Fruit fly (Drosophila melanogaster): ENCODE results near the gene CG6380.

CG6380 gene

DNA sequence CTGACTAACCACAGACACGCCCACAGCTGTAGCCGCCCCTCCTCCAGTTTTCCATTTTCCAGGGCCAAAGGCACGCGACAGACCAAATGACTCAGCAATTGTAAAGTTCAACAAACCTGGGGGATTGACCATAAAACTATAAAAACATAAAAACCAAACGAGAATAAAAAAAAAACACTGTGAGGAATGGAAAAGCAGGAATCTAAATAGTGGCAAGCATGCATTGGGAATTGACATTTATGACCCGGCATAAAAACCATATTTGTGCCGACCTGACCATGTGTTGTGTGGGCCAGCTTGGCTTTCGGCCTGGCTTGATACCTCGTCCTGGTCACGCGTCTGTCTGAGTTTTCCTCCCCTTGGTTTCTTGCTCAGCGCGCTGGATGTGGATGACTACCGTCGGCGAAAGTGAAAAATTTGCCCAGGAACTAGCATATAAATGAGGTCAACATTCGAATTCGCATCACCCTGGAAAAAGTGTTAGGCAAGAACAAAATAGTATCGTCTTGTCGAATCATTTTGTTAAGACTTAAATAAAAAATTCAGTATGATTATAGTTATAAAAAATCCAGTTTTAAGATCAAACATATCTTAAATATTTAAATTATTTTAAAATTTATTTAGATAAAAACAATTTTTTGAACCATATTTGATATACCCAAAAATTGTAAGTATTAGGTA, 25.2 kb downstream of the CG6380 start (continued):
- TF ChIP-seq Ssrp (tag; optimal IDR thresholded peaks at IDR 0.05): peak; percentile 8
- no peak for TF ChIP-seq CG11456 (GFP tag; IDR thresholded peaks at IDR 0.05)
- TF ChIP-seq usp (GFP tag; optimal IDR thresholded peaks at IDR 0.05): no peak
- TF ChIP-seq CG11398 (GFP tag; optimal IDR thresholded peaks at IDR 0.05): no peak
- TF ChIP-seq pum (GFP tag; optimal IDR thresholded peaks at IDR 0.05): no peak
- no peak for TF ChIP-seq CG7928 (GFP tag; optimal IDR thresholded peaks at IDR 0.05)
- TF ChIP-seq dati (GFP tag; IDR thresholded peaks at IDR 0.05): no peak
- TF ChIP-seq gce (GFP tag; IDR thresholded peaks at IDR 0.05): no peak
- TF ChIP-seq kah (GFP tag; optimal IDR thresholded peaks at IDR 0.05): no peak
- TF ChIP-seq CG15011 (GFP tag; optimal IDR thresholded peaks at IDR 0.05): no peak
- TF ChIP-seq CG12391 (tag; optimal IDR thresholded peaks at IDR 0.05): peak; percentile 7
- peak; percentile 26 for TF ChIP-seq CG14710 (tag; optimal IDR thresholded peaks at IDR 0.05)
- TF ChIP-seq CG16815 (GFP tag; optimal IDR thresholded peaks at IDR 0.05): no peak
- TF ChIP-seq PHDP (tag; optimal IDR thresholded peaks at IDR 0.05): no peak
- TF ChIP-seq CG8944 (GFP tag; optimal IDR thresholded peaks at IDR 0.05): no peak
- TF ChIP-seq E2f2 (GFP tag; IDR thresholded peaks at IDR 0.05): no peak
- TF ChIP-seq CG15696 (tag; optimal IDR thresholded peaks at IDR 0.05): no peak
- TF ChIP-seq onecut (GFP tag; IDR thresholded peaks at IDR 0.05): no peak
- peak; percentile 62 for TF ChIP-seq CG18262 (tag; optimal IDR thresholded peaks at IDR 0.05)
- TF ChIP-seq Nf-YB (GFP tag; optimal IDR thresholded peaks at IDR 0.05): no peak
- TF ChIP-seq ind (GFP tag; optimal IDR thresholded peaks at IDR 0.05): no peak
- TF ChIP-seq TFAM (GFP tag; optimal IDR thresholded peaks at IDR 0.05): no peak
- no peak for TF ChIP-seq hth (optimal IDR thresholded peaks at IDR 0.05)
- TF ChIP-seq CG6765 (GFP tag; optimal IDR thresholded peaks at IDR 0.05): no peak
- no peak for TF ChIP-seq CG6254 (GFP tag; optimal IDR thresholded peaks at IDR 0.05)
- TF ChIP-seq CG4328 (GFP tag; optimal IDR thresholded peaks at IDR 0.05): no peak
- TF ChIP-seq CG10147 (GFP tag; optimal IDR thresholded peaks at IDR 0.05): no peak
- TF ChIP-seq Chrac-16 (GFP tag; optimal IDR thresholded peaks at IDR 0.05): no peak
- TF ChIP-seq CG30020 (tag; optimal IDR thresholded peaks at IDR 0.05): no peak
- TF ChIP-seq CG6791 (GFP tag; IDR thresholded peaks at IDR 0.05; ENCODE audit: partially characterized antibody): no peak
- TF ChIP-seq Med (GFP tag): peak; percentile 10
- TF ChIP-seq fu2 (GFP tag; optimal IDR thresholded peaks at IDR 0.05): no peak
- no peak for TF ChIP-seq sug (tag; optimal IDR thresholded peaks at IDR 0.05)
- no peak for TF ChIP-seq fd102C (GFP tag; optimal IDR thresholded peaks at IDR 0.05)
- TF ChIP-seq CG42726 (GFP tag; IDR thresholded peaks at IDR 0.05; ENCODE audit: partially characterized antibody): no peak
- no peak for TF ChIP-seq NFAT (GFP tag; IDR thresholded peaks at IDR 0.05)
- TF ChIP-seq sna (GFP tag; IDR thresholded peaks at IDR 0.05; ENCODE audit: partially characterized antibody): no peak
- no peak for TF ChIP-seq abd-A (tag; optimal IDR thresholded peaks at IDR 0.05)
- TF ChIP-seq CG5180 (GFP tag; optimal IDR thresholded peaks at IDR 0.05): no peak
- TF ChIP-seq CG4360 (GFP tag; IDR thresholded peaks at IDR 0.05): no peak
- TF ChIP-seq CG4854 (GFP tag; optimal IDR thresholded peaks at IDR 0.05): no peak
- TF ChIP-seq cad (GFP tag; optimal IDR thresholded peaks at IDR 0.05): peak; percentile 98
- no peak for TF ChIP-seq CG3281 (GFP tag; optimal IDR thresholded peaks at IDR 0.05)
- no peak for TF ChIP-seq CG5245 (GFP tag; optimal IDR thresholded peaks at IDR 0.05)
- no peak for TF ChIP-seq Tbp (GFP tag; optimal IDR thresholded peaks at IDR 0.05)
- TF ChIP-seq pnt (GFP tag; optimal IDR thresholded peaks at IDR 0.05): no peak
- no peak for TF ChIP-seq CG11093 (GFP tag; IDR thresholded peaks at IDR 0.05)
- TF ChIP-seq CG10979 (tag; optimal IDR thresholded peaks at IDR 0.05): peak; percentile 40
- no peak for TF ChIP-seq Hr39 (optimal IDR thresholded peaks at IDR 0.05)
- TF ChIP-seq ap (GFP tag; IDR thresholded peaks at IDR 0.05): no peak
- TF ChIP-seq Spps (tag; optimal IDR thresholded peaks at IDR 0.05): no peak

Measured in whole organism, embryonic.